Fruit fly (Drosophila melanogaster) S2 (cell line): ENCODE results near the gene Grx5.

Experiments used
- CG8478 ChIP-seq: fragments of >200 bp; optimal IDR thresholded peaks from 2 replicates; lab custom pipeline; 2018
- CTCF ChIP-seq, 2 experiments: fragments of >200 bp; optimal IDR thresholded peaks; 2 replicates each; lab custom pipeline; 2018

DNA sequence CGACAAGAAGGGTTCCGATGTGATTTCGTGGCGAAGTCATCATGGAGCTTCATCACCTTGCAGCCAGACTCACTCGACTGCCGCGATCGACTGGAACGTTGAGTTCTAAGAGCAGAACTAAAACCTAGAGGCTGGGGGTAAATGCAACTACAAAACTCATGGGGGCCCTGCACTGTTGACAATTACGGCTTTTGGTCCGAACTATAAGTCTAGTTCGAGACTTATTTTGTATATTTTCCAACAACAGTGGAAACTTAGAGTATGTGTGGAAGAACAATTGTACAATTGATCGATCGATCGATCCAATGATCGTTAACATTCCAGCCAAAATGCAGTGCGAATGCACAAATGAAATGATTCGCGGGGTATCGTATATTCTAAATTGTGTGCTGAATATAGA lies 18.3 kb upstream of the Grx5 start, which contains the start of gene CG9519:
- TF ChIP-seq CG8478 (lab: Kevin White, UChicago) (no peak), CTCF (optimal IDR thresholded peaks at IDR 0.05; lab: Kevin White, UChicago) (no peak)
